Fruit fly (Drosophila melanogaster): ENCODE measurements around the gene ras.

The ras gene

dm6 chrX:10737422-10738150, 6.7 kb upstream of the ras start (continued):
- peak; percentile 96 for TF ChIP-seq CG12769 (tag; optimal IDR thresholded peaks at IDR 0.05)
- peak; percentile 82 for TF ChIP-seq CG15601 (tag; optimal IDR thresholded peaks at IDR 0.05)
- peak; percentile 88 for TF ChIP-seq phol (tag; optimal IDR thresholded peaks at IDR 0.05)
- no peak for TF ChIP-seq CG10462 (GFP tag; optimal IDR thresholded peaks at IDR 0.05)
- TF ChIP-seq CG8924 (tag; optimal IDR thresholded peaks at IDR 0.05), result peak; percentile 88
- peak; percentile 88 for TF ChIP-seq CG12391 (tag; optimal IDR thresholded peaks at IDR 0.05)
- TF ChIP-seq sens (GFP tag), result peak; percentile 98
- peak; percentile 85 for TF ChIP-seq ap (GFP tag; IDR thresholded peaks at IDR 0.05)
- TF ChIP-seq Sox102F (GFP tag; optimal IDR thresholded peaks at IDR 0.05), result peak; percentile 93
- TF ChIP-seq Jarid2 (GFP tag; optimal IDR thresholded peaks at IDR 0.05), result peak; percentile 51
- no peak for TF ChIP-seq Dp (GFP tag; optimal IDR thresholded peaks at IDR 0.05)
- peak; percentile 82 for TF ChIP-seq CG2875 (GFP tag; optimal IDR thresholded peaks at IDR 0.05)
- TF ChIP-seq jumu (GFP tag; optimal IDR thresholded peaks at IDR 0.05), result peak; percentile 87
- peak; percentile 36 for TF ChIP-seq Sry-β (GFP tag; optimal IDR thresholded peaks at IDR 0.05)
- TF ChIP-seq Antp (GFP tag; optimal IDR thresholded peaks at IDR 0.05), result peak; percentile 85
- TF ChIP-seq Pdp1 (GFP tag; optimal IDR thresholded peaks at IDR 0.05), result peak; percentile 61 to 78
- TF ChIP-seq CG1529 (GFP tag; optimal IDR thresholded peaks at IDR 0.05), result peak; percentile 85
- TF ChIP-seq CG4820 (GFP tag; optimal IDR thresholded peaks at IDR 0.05), result peak; percentile 69
- peak; percentile 80 for TF ChIP-seq seq (GFP tag; IDR thresholded peaks at IDR 0.05)
- TF ChIP-seq CG7745 (tag; optimal IDR thresholded peaks at IDR 0.05), result no peak
- TF ChIP-seq nau (GFP tag; optimal IDR thresholded peaks at IDR 0.05), result peak; percentile 81
- TF ChIP-seq lab (GFP tag; optimal IDR thresholded peaks at IDR 0.05), result peak; percentile 93
- TF ChIP-seq Hey (tag; optimal IDR thresholded peaks at IDR 0.05), result peak; percentile 30
- TF ChIP-seq Neu2 (GFP tag; optimal IDR thresholded peaks at IDR 0.05; ENCODE audit: borderline replicate concordance), result no peak
- peak; percentile 84 for TF ChIP-seq NK7.1 (GFP tag; optimal IDR thresholded peaks at IDR 0.05)
- peak; percentile 86 for TF ChIP-seq Meics (GFP tag; optimal IDR thresholded peaks at IDR 0.05)
- TF ChIP-seq inv (GFP tag; IDR thresholded peaks at IDR 0.05; ENCODE audit: partially characterized antibody), result no peak
- peak; percentile 47 for TF ChIP-seq Atf-2 (GFP tag; optimal IDR thresholded peaks at IDR 0.05)
- TF ChIP-seq HLH3B (GFP tag; IDR thresholded peaks at IDR 0.05), result peak; percentile 90
- peak; percentile 82; the same call in 1 of the 2 replicates for TF ChIP-seq ranshi (GFP tag; IDR thresholded peaks at IDR 0.05)
- peak; percentile 71 to 87 for TF ChIP-seq Hr51 (GFP tag; optimal IDR thresholded peaks at IDR 0.05)
- peak; percentile 85 for TF ChIP-seq Mes4 (GFP tag; optimal IDR thresholded peaks at IDR 0.05)
- TF ChIP-seq CG31365 (tag; optimal IDR thresholded peaks at IDR 0.05), result peak; percentile 71
- peak; percentile 77 for TF ChIP-seq CG14710 (tag; optimal IDR thresholded peaks at IDR 0.05)
- TF ChIP-seq gsb (GFP tag; IDR thresholded peaks at IDR 0.05), result peak; percentile 67
- peak; percentile 61 for TF ChIP-seq CG8281 (tag; optimal IDR thresholded peaks at IDR 0.05)
- TF ChIP-seq CG4730 (GFP tag; IDR thresholded peaks at IDR 0.05), result peak; percentile 81
- peak; percentile 83 for TF ChIP-seq CG11398 (GFP tag; optimal IDR thresholded peaks at IDR 0.05)
- 0 out of 2 replicates have a peak, but pooled peaks have one; percentile 54 for TF ChIP-seq CG4360 (GFP tag; IDR thresholded peaks at IDR 0.05)
- peak; percentile 89 for TF ChIP-seq CG17829 (tag; optimal IDR thresholded peaks at IDR 0.05)
- no peak for TF ChIP-seq sna (GFP tag; IDR thresholded peaks at IDR 0.05; ENCODE audit: partially characterized antibody)
- peak; percentile 90 for TF ChIP-seq oc (tag; optimal IDR thresholded peaks at IDR 0.05)
- TF ChIP-seq HLH54F (GFP tag; optimal IDR thresholded peaks at IDR 0.05), result peak; percentile 84
- peak; percentile 90 for TF ChIP-seq Blimp-1 (GFP tag; optimal IDR thresholded peaks at IDR 0.05)
- TF ChIP-seq abd-A (tag; optimal IDR thresholded peaks at IDR 0.05), result peak; percentile 83
- TF ChIP-seq BtbVII (GFP tag; optimal IDR thresholded peaks at IDR 0.05), result peak; percentile 77
- TF ChIP-seq CG18764 (GFP tag; optimal IDR thresholded peaks at IDR 0.05), result peak; percentile 54
- TF ChIP-seq fd3F (GFP tag; optimal IDR thresholded peaks at IDR 0.05), result peak; percentile 67

Measured in whole organism, embryonic.